Fruit fly (Drosophila melanogaster) S2 (cell line): ENCODE results near the gene Gycalpha99B.

Source experiments
- CG8478 ChIP-seq: fragments of >200 bp; optimal IDR thresholded peaks from 2 replicates; lab custom pipeline; 2018
- CTCF ChIP-seq, 2 experiments: fragments of >200 bp; optimal IDR thresholded peaks; 2 replicates each; lab custom pipeline; 2018

- no peak for TF ChIP-seq CTCF (optimal IDR thresholded peaks at IDR 0.05; lab: Kevin White, UChicago)
- no peak for TF ChIP-seq CG8478 (lab: Kevin White, UChicago)
These were observed 39.9 kb downstream of the Gycalpha99B start, which contains the start of gene CG34296 for dm6 chr3R:29722238-29722637.
